Fruit fly (Drosophila melanogaster): ENCODE results near the gene CG14441.

CG14441 gene

dm6 chrX:6705059-6705802 lies 5.9 kb downstream of the CG14441 start (continued):
- TF ChIP-seq CG16863 (GFP tag; optimal IDR thresholded peaks at IDR 0.05), result no peak
- TF ChIP-seq CG16815 (GFP tag; optimal IDR thresholded peaks at IDR 0.05), result no peak
- TF ChIP-seq CG17328 (GFP tag; IDR thresholded peaks at IDR 0.05), result no peak
- TF ChIP-seq CG14441 (GFP tag; IDR thresholded peaks at IDR 0.05), result peak; percentile 81
- no peak for TF ChIP-seq CG8924 (tag; optimal IDR thresholded peaks at IDR 0.05)
- TF ChIP-seq tio (GFP tag; optimal IDR thresholded peaks at IDR 0.05), result no peak
- TF ChIP-seq CG1024 (GFP tag; IDR thresholded peaks at IDR 0.05), result no peak
- peak; percentile 19 for TF ChIP-seq CG2712 (tag; optimal IDR thresholded peaks at IDR 0.05)
- TF ChIP-seq Deaf1 (tag; optimal IDR thresholded peaks at IDR 0.05), result no peak
- TF ChIP-seq CG33557 (GFP tag; optimal IDR thresholded peaks at IDR 0.05), result no peak
- no peak for TF ChIP-seq disco-r (GFP tag; optimal IDR thresholded peaks at IDR 0.05)
- TF ChIP-seq sim (GFP tag; IDR thresholded peaks at IDR 0.05), result no peak
- no peak for TF ChIP-seq esg (GFP tag; conservative IDR thresholded peaks at IDR 0.05)
- TF ChIP-seq lab (GFP tag; optimal IDR thresholded peaks at IDR 0.05), result no peak
- TF ChIP-seq tap (tag; optimal IDR thresholded peaks at IDR 0.05), result no peak
- no peak for TF ChIP-seq D19A (tag; optimal IDR thresholded peaks at IDR 0.05)
- TF ChIP-seq kni (GFP tag; optimal IDR thresholded peaks at IDR 0.05), result peak; percentile 8
- no peak for TF ChIP-seq peb (GFP tag; IDR thresholded peaks at IDR 0.05)
- no peak for TF ChIP-seq seq (GFP tag; IDR thresholded peaks at IDR 0.05)
- no peak for TF ChIP-seq lilli (GFP tag; optimal IDR thresholded peaks at IDR 0.05)
- no peak for TF ChIP-seq CG31441 (GFP tag; IDR thresholded peaks at IDR 0.05)
- TF ChIP-seq CG12219 (GFP tag; optimal IDR thresholded peaks at IDR 0.05), result no peak
- TF ChIP-seq ken (GFP tag; IDR thresholded peaks at IDR 0.05), result 0 out of 3 replicates have a peak, but pooled peaks have one; percentile 23
- TF ChIP-seq gfzf (GFP tag; optimal IDR thresholded peaks at IDR 0.05), result no peak
- TF ChIP-seq lmd (GFP tag; IDR thresholded peaks at IDR 0.05), result 0 out of 2 replicates have a peak, but pooled peaks have one; percentile 4
- TF ChIP-seq Dfd (GFP tag; optimal IDR thresholded peaks at IDR 0.05), result no peak
- no peak for TF ChIP-seq pho (GFP tag; optimal IDR thresholded peaks at IDR 0.05)
- TF ChIP-seq gcm2 (GFP tag; optimal IDR thresholded peaks at IDR 0.05), result no peak
- peak; percentile 1 for TF ChIP-seq CG4820 (GFP tag; optimal IDR thresholded peaks at IDR 0.05)
- no peak for TF ChIP-seq NK7.1 (GFP tag; optimal IDR thresholded peaks at IDR 0.05)
- TF ChIP-seq CG4328 (GFP tag; optimal IDR thresholded peaks at IDR 0.05), result no peak
- TF ChIP-seq CG7786 (GFP tag; optimal IDR thresholded peaks at IDR 0.05), result no peak
- TF ChIP-seq CG9727 (GFP tag; optimal IDR thresholded peaks at IDR 0.05), result peak; percentile 6
- TF ChIP-seq CG1832 (GFP tag; optimal IDR thresholded peaks at IDR 0.05), result no peak
- TF ChIP-seq Hr51 (GFP tag; optimal IDR thresholded peaks at IDR 0.05), result peak in 1 of 2 experiments; percentile 23
- TF ChIP-seq bigmax (GFP tag; optimal IDR thresholded peaks at IDR 0.05), result no peak
- TF ChIP-seq sqz (GFP tag; optimal IDR thresholded peaks at IDR 0.05), result no peak
- no peak for TF ChIP-seq Hmr (GFP tag; optimal IDR thresholded peaks at IDR 0.05)
- no peak for TF ChIP-seq Rfx (GFP tag; IDR thresholded peaks at IDR 0.05)
- no peak for TF ChIP-seq chif (GFP tag; optimal IDR thresholded peaks at IDR 0.05)
- no peak for TF ChIP-seq Jarid2 (GFP tag; optimal IDR thresholded peaks at IDR 0.05)
- no peak for TF ChIP-seq cato (GFP tag; optimal IDR thresholded peaks at IDR 0.05; ENCODE audit: borderline replicate concordance)
- TF ChIP-seq CG11504 (tag; optimal IDR thresholded peaks at IDR 0.05), result peak; percentile 40
- no peak for TF ChIP-seq slp2 (GFP tag; optimal IDR thresholded peaks at IDR 0.05)
- TF ChIP-seq GATAe (GFP tag; conservative IDR thresholded peaks at IDR 0.05), result no peak
- TF ChIP-seq BEAF-32 (GFP tag; optimal IDR thresholded peaks at IDR 0.05), result no peak
- no peak for TF ChIP-seq zen (tag; optimal IDR thresholded peaks at IDR 0.05)
- no peak for TF ChIP-seq run (tag; optimal IDR thresholded peaks at IDR 0.05)
- TF ChIP-seq BtbVII (GFP tag; optimal IDR thresholded peaks at IDR 0.05), result no peak
- no peak for TF ChIP-seq Tbp (GFP tag; optimal IDR thresholded peaks at IDR 0.05)

Measured in whole organism, embryonic.